Worm (Caenorhabditis elegans): Measurements from ENCODE around the gene str-208.

The str-208 gene

ce11 chrV:4948635-4949034 lies 8.0 kb upstream of the str-208 start, which contains the start of gene str-209:
Gene str-209, plus strand, starts transcription at chrV:4948935.
- no peak for TF ChIP-seq cnd-1 (tag; optimal IDR thresholded peaks at IDR 0.05)
- TF ChIP-seq zip-8 (tag; optimal IDR thresholded peaks at IDR 0.05) = no peak
- no peak for TF ChIP-seq mls-2 (tag; optimal IDR thresholded peaks at IDR 0.05)
- TF ChIP-seq ceh-39 (tag; optimal IDR thresholded peaks at IDR 0.05) = no peak
- TF ChIP-seq lsy-2 (tag; optimal IDR thresholded peaks at IDR 0.05) = no peak
- TF ChIP-seq elt-3 (tag; optimal IDR thresholded peaks at IDR 0.05) = no peak
- no peak for TF ChIP-seq bed-3 (GFP tag; optimal IDR thresholded peaks at IDR 0.05)
- TF ChIP-seq unc-62 (GFP tag; optimal IDR thresholded peaks at IDR 0.05) = no peak
- TF ChIP-seq nhr-12 (tag; optimal IDR thresholded peaks at IDR 0.05) = no peak
- no peak for TF ChIP-seq snpc-4 (tag; optimal IDR thresholded peaks at IDR 0.05)
- TF ChIP-seq nhr-76 (tag; optimal IDR thresholded peaks at IDR 0.05) = no peak
- TF ChIP-seq blmp-1 (tag; optimal IDR thresholded peaks at IDR 0.05) = no peak
- no peak for TF ChIP-seq ces-1 (GFP tag; optimal IDR thresholded peaks at IDR 0.05)
- TF ChIP-seq M03D4.4 (tag; optimal IDR thresholded peaks at IDR 0.05) = no peak
- TF ChIP-seq nhr-2 (tag; optimal IDR thresholded peaks at IDR 0.05) = no peak
- no peak for TF ChIP-seq nhr-237 (tag; optimal IDR thresholded peaks at IDR 0.05)

DNA sequence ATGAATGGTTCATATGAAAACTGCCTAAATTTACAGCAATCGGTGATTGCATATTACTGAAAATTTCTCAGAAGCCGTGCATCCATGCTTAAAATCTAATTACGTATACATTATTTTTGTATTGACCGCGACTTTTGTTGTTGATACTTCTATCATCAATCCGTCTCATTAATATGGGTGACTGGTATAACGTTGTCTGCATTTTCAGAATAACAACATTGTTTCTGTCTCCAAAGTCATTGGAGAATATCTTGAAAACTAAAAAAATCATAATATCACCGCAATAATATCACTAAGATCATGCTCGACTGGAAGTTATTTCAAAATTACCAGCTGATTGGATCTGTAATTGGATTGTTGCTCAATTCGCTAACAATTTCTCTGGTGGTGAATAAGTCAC lies 5.2 kb upstream of the str-208 start, which contains the start of gene str-207:
Gene str-207 (plus strand): TSS at position 301 of the 400 bp plus-strand sequence.
- no peak for TF ChIP-seq mab-5 (tag; optimal IDR thresholded peaks at IDR 0.05)
- no peak for TF ChIP-seq hlh-1 (tag; optimal IDR thresholded peaks at IDR 0.05)
- no peak for TF ChIP-seq elt-3 (tag; optimal IDR thresholded peaks at IDR 0.05)
- no peak for TF ChIP-seq nhr-12 (tag; optimal IDR thresholded peaks at IDR 0.05)
- no peak for TF ChIP-seq zip-8 (tag; optimal IDR thresholded peaks at IDR 0.05)
- TF ChIP-seq nhr-2 (tag; optimal IDR thresholded peaks at IDR 0.05) = no peak
- TF ChIP-seq ham-2 (GFP tag; optimal IDR thresholded peaks at IDR 0.05) = no peak
- TF ChIP-seq elt-1 (tag; optimal IDR thresholded peaks at IDR 0.05; ENCODE audit: borderline replicate concordance, insufficient read depth) = no peak
- no peak for TF ChIP-seq drap-1 (GFP tag; optimal IDR thresholded peaks at IDR 0.05)

- no peak for TF ChIP-seq lin-13 (tag; optimal IDR thresholded peaks at IDR 0.05)
- no peak for TF ChIP-seq lin-32 (GFP tag; optimal IDR thresholded peaks at IDR 0.05)
- TF ChIP-seq M03D4.4 (tag; optimal IDR thresholded peaks at IDR 0.05) = no peak
- TF ChIP-seq lsy-2 (tag; optimal IDR thresholded peaks at IDR 0.05) = no peak
- TF ChIP-seq sptf-1 (tag; optimal IDR thresholded peaks at IDR 0.05) = no peak
- no peak for TF ChIP-seq zip-8 (tag; optimal IDR thresholded peaks at IDR 0.05)
- no peak for TF ChIP-seq elt-1 (tag; optimal IDR thresholded peaks at IDR 0.05; ENCODE audit: borderline replicate concordance, insufficient read depth)
- TF ChIP-seq nhr-12 (tag; optimal IDR thresholded peaks at IDR 0.05) = no peak
- no peak for TF ChIP-seq elt-3 (tag; optimal IDR thresholded peaks at IDR 0.05)
- no peak for TF ChIP-seq hlh-1 (tag; optimal IDR thresholded peaks at IDR 0.05)
- no peak for TF ChIP-seq mab-5 (tag; optimal IDR thresholded peaks at IDR 0.05)
- no peak for TF ChIP-seq pha-4 (tag; optimal IDR thresholded peaks at IDR 0.05)
- no peak for TF ChIP-seq nhr-237 (tag; optimal IDR thresholded peaks at IDR 0.05)
- no peak for TF ChIP-seq ham-2 (GFP tag; optimal IDR thresholded peaks at IDR 0.05)
- TF ChIP-seq bed-3 (GFP tag; optimal IDR thresholded peaks at IDR 0.05) = no peak
- no peak for TF ChIP-seq nhr-2 (tag; optimal IDR thresholded peaks at IDR 0.05)
- no peak for TF ChIP-seq drap-1 (GFP tag; optimal IDR thresholded peaks at IDR 0.05)
- no peak for TF ChIP-seq cnd-1 (tag; optimal IDR thresholded peaks at IDR 0.05)
Observed at ce11 chrV:4957619-4958018, 990 bp downstream of the str-208 start.

DNA sequence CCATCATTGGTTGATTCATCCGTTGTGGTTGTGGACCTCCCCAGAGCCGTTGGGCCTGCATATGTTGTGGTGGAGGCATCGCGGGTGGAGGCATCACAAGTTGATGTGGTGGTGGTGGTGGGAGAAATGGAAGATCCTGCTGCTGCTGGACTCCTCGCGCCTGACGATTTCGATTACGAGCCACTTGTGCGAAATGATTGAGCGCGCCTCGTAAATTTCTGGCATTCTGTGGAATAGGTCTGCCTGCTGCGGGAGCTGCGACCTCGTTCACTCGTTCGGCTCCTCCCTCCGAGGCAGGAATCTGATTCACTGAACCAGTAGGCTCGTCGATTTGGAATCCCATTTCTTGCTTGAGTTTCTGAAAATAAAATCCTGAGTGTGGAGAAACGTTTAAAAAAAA lies 4.1 kb downstream of the str-208 start:
- TF ChIP-seq sptf-1 (tag; optimal IDR thresholded peaks at IDR 0.05) (no peak), blmp-1 (tag; optimal IDR thresholded peaks at IDR 0.05) (no peak), elt-3 (tag; optimal IDR thresholded peaks at IDR 0.05) (no peak), unc-120 (tag; optimal IDR thresholded peaks at IDR 0.05; ENCODE audit: poor library complexity, severe bottlenecking) (no peak), nhr-12 (tag; optimal IDR thresholded peaks at IDR 0.05) (no peak), mab-5 (tag; optimal IDR thresholded peaks at IDR 0.05) (no peak), unc-39 (tag; optimal IDR thresholded peaks at IDR 0.05) (no peak), nhr-237 (tag; optimal IDR thresholded peaks at IDR 0.05) (no peak), lsy-2 (tag; optimal IDR thresholded peaks at IDR 0.05) (no peak), bed-3 (GFP tag; optimal IDR thresholded peaks at IDR 0.05) (no peak), mep-1 (tag; optimal IDR thresholded peaks at IDR 0.05) (no peak), drap-1 (GFP tag; optimal IDR thresholded peaks at IDR 0.05) (no peak), pha-4 (tag; optimal IDR thresholded peaks at IDR 0.05) (no peak), ces-1 (GFP tag; optimal IDR thresholded peaks at IDR 0.05) (no peak), cnd-1 (tag; optimal IDR thresholded peaks at IDR 0.05) (no peak)

DNA sequence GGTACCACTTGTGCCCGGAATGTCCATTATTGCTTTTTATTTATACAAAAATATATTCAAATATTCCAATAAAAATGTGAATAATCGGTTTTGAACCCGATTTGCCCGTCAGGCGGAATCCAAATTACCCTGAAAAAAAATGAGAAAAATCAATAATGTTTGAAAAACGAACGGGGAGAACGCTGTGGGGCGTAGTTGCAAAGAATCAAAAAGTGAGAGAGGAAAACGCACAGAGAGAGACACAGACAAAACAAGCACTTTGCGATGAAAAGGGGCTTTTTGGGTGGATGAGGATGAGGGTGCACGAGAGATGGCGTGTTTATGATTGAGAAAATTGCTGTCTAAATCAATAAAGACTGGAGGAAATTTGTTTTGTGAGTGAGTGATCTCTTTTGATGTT lies 6.3 kb downstream of the str-208 start, which contains the start of gene tam-1:
Gene tam-1 (minus strand): TSS at position 135 of the 400 bp plus-strand sequence.
- TF ChIP-seq nhr-2 (tag; optimal IDR thresholded peaks at IDR 0.05) = no peak
- TF ChIP-seq nhr-12 (tag; optimal IDR thresholded peaks at IDR 0.05) = no peak
- no peak for TF ChIP-seq mls-2 (tag; optimal IDR thresholded peaks at IDR 0.05)
- TF ChIP-seq ceh-39 (tag; optimal IDR thresholded peaks at IDR 0.05) = no peak
- peak; percentile 54 for TF ChIP-seq ham-2 (GFP tag; optimal IDR thresholded peaks at IDR 0.05)
- no peak for TF ChIP-seq ztf-11 (tag; optimal IDR thresholded peaks at IDR 0.05)
- peak; percentile 40 for TF ChIP-seq ces-1 (GFP tag; optimal IDR thresholded peaks at IDR 0.05)
- TF ChIP-seq drap-1 (GFP tag; optimal IDR thresholded peaks at IDR 0.05) = no peak
- no peak for TF ChIP-seq ceh-43 (GFP tag; optimal IDR thresholded peaks at IDR 0.05)
- TF ChIP-seq M03D4.4 (tag; optimal IDR thresholded peaks at IDR 0.05) = no peak
- peak; percentile 59 for TF ChIP-seq ceh-83 (GFP tag; optimal IDR thresholded peaks at IDR 0.05)
- no peak for TF ChIP-seq zip-8 (tag; optimal IDR thresholded peaks at IDR 0.05)
- TF ChIP-seq lsy-2 (tag; optimal IDR thresholded peaks at IDR 0.05) = no peak
- TF ChIP-seq hlh-1 (tag; optimal IDR thresholded peaks at IDR 0.05) = no peak
- TF ChIP-seq elt-3 (tag; optimal IDR thresholded peaks at IDR 0.05) = no peak
- no peak for TF ChIP-seq mab-5 (tag; optimal IDR thresholded peaks at IDR 0.05)
- TF ChIP-seq flh-1 (GFP tag; optimal IDR thresholded peaks at IDR 0.05) = no peak
